Worm (Caenorhabditis elegans) whole organism, L1 larva: Measurements from ENCODE around the gene hrg-7.
A peak's percentile ranks its signal among the peaks of the same experiment; 100 is the strongest.

Source experiments
- C04F5.9 ChIP-seq: sonication (generic microtip); optimal IDR thresholded peaks from 2 replicates; lab custom pipeline; 2016; ENCODE audit warnings: missing genetic modification characterization, missing compliant biosample characterization
- C16A3.4 ChIP-seq: fragments of 150-350 bp; optimal IDR thresholded peaks from 2 replicates; lab custom pipeline; 2014; ENCODE audit warnings: missing biosample characterization, missing genetic modification characterization
- C34B4.2 ChIP-seq: sonication (generic microtip); optimal IDR thresholded peaks from 2 replicates; lab custom pipeline; 2017; ENCODE audit warnings: mild to moderate bottlenecking, missing genetic modification characterization, missing compliant biosample characterization
- F16B12.6 ChIP-seq: fragments of 150-350 bp; optimal IDR thresholded peaks from 2 replicates; lab custom pipeline; 2014; ENCODE audit warnings: missing biosample characterization, missing genetic modification characterization
- ama-1 ChIP-seq: fragments of 150-350 bp; optimal IDR thresholded peaks from 2 replicates; lab custom pipeline; 2014
- blmp-1 ChIP-seq: fragments of 150-350 bp; optimal IDR thresholded peaks from 2 replicates; lab custom pipeline; 2014; ENCODE audit warnings: missing biosample characterization, missing genetic modification characterization
- ceh-88 ChIP-seq: fragments of 200-800 bp; sonication (Bioruptor generic); IDR thresholded peaks from 2 replicates; pipeline ENCODE4 v1.3.6; 2022; ENCODE audit warnings: missing genetic modification characterization, missing compliant biosample characterization
- dpl-1 ChIP-seq, 3 experiments: fragments of 150-350 bp in 2 of 3; sonication (generic microtip) in 1 of 3; optimal IDR thresholded peaks; 2 replicates each; lab custom pipeline; 2014 to 2017; ENCODE audit warnings: missing biosample characterization in 3 of 3, missing genetic modification characterization in 3 of 3, missing genetic modification reagents in 3 of 3
- dsc-1 ChIP-seq: sonication (generic microtip); optimal IDR thresholded peaks from 2 replicates; lab custom pipeline; 2016; ENCODE audit warnings: mild to moderate bottlenecking, missing genetic modification characterization, missing compliant biosample characterization
- efl-1 ChIP-seq, 4 experiments: fragments of 150-350 bp; optimal IDR thresholded peaks in 3 of 4; peaks in 1 of 4; 1 replicate in 1 of 4; 2 replicates in 3 of 4; lab custom pipeline; 2014; ENCODE audit warnings: missing biosample characterization in 2 of 4, missing genetic modification characterization in 2 of 4, missing genetic modification reagents in 2 of 4
- egl-27 ChIP-seq, 2 experiments: fragments of 150-350 bp in 1 of 2; sonication (generic microtip); optimal IDR thresholded peaks; 3 replicates each; lab custom pipeline; 2017 to 2018; ENCODE audit warnings: missing biosample characterization in 2 of 2, missing genetic modification characterization in 2 of 2, missing genetic modification reagents in 2 of 2
- elt-3 ChIP-seq, 6 experiments: fragments of 150-350 bp in 1 of 6; sonication (generic microtip); optimal IDR thresholded peaks; 2 replicates each; lab custom pipeline; 2017 to 2018; ENCODE audit warnings: missing biosample characterization in 6 of 6, missing genetic modification characterization in 6 of 6, inconsistent platforms in 1 of 6
- ets-5 ChIP-seq: fragments of 200-800 bp; sonication (Bioruptor generic); IDR thresholded peaks from 2 replicates; pipeline ENCODE4 v1.3.6; 2022; ENCODE audit warnings: missing genetic modification characterization, missing compliant biosample characterization
- fkh-10 ChIP-seq: sonication (generic microtip); optimal IDR thresholded peaks from 2 replicates; lab custom pipeline; 2017; ENCODE audit warnings: missing biosample characterization, missing genetic modification reagents, missing genetic modification characterization
- fkh-4 ChIP-seq: sonication (generic microtip); optimal IDR thresholded peaks from 2 replicates; lab custom pipeline; 2016; ENCODE audit warnings: missing compliant biosample characterization, missing genetic modification characterization, borderline replicate concordance
- fos-1 ChIP-seq: fragments of 150-350 bp; optimal IDR thresholded peaks from 2 replicates; lab custom pipeline; 2014; ENCODE audit warnings: missing biosample characterization, missing genetic modification characterization
- hlh-17 ChIP-seq: fragments of 200-800 bp; sonication (Bioruptor generic); optimal IDR thresholded peaks from 2 replicates; lab custom pipeline; 2018; ENCODE audit warnings: missing genetic modification characterization, mild to moderate bottlenecking, missing compliant biosample characterization, moderate library complexity, borderline replicate concordance
- hlh-4 ChIP-seq: sonication (generic microtip); optimal IDR thresholded peaks from 2 replicates; lab custom pipeline; 2016; ENCODE audit warnings: mild to moderate bottlenecking, missing genetic modification characterization, missing compliant biosample characterization
- irx-1 ChIP-seq: sonication (generic microtip); optimal IDR thresholded peaks from 2 replicates; lab custom pipeline; 2016; ENCODE audit warnings: missing genetic modification characterization, missing compliant biosample characterization
- isw-1 ChIP-seq: fragments of 200-800 bp; sonication (Bioruptor generic); IDR thresholded peaks from 2 replicates; pipeline ENCODE4 v1.3.6; 2022; ENCODE audit warnings: missing genetic modification characterization, missing compliant biosample characterization
- jun-1 ChIP-seq: fragments of 150-350 bp; optimal IDR thresholded peaks from 2 replicates; lab custom pipeline; 2014; ENCODE audit warnings: missing biosample characterization, missing genetic modification reagents, missing genetic modification characterization
- lin-39 ChIP-seq: fragments of 150-350 bp; optimal IDR thresholded peaks from 2 replicates; lab custom pipeline; 2014; ENCODE audit warnings: missing biosample characterization, missing genetic modification reagents, missing genetic modification characterization
- lsy-2 ChIP-seq, 2 experiments: fragments of 150-350 bp; optimal IDR thresholded peaks; 2 replicates each; lab custom pipeline; 2014; ENCODE audit warnings: missing biosample characterization in 2 of 2, missing genetic modification characterization in 2 of 2
- mab-9 ChIP-seq: fragments of 200-800 bp; sonication (Bioruptor generic); IDR thresholded peaks from 2 replicates; pipeline ENCODE4 v1.3.6; 2022; ENCODE audit warnings: missing genetic modification reagents, missing genetic modification characterization, missing compliant biosample characterization
- mdl-1 ChIP-seq, 2 experiments: fragments of 150-350 bp; optimal IDR thresholded peaks; 2 replicates each; lab custom pipeline; 2014 to 2017; ENCODE audit warnings: missing biosample characterization in 2 of 2, missing genetic modification characterization in 2 of 2, inconsistent platforms in 1 of 2
- mef-2 ChIP-seq: fragments of 150-350 bp; optimal IDR thresholded peaks from 2 replicates; lab custom pipeline; 2014; ENCODE audit warnings: missing biosample characterization, missing genetic modification characterization
- mep-1 ChIP-seq: fragments of 150-350 bp; optimal IDR thresholded peaks from 2 replicates; lab custom pipeline; 2014; ENCODE audit warnings: missing biosample characterization, missing genetic modification characterization
- nhr-11 ChIP-seq: fragments of 150-350 bp; optimal IDR thresholded peaks from 2 replicates; lab custom pipeline; 2014; ENCODE audit warnings: missing biosample characterization, missing genetic modification characterization
- nhr-12 ChIP-seq: sonication (generic microtip); optimal IDR thresholded peaks from 2 replicates; lab custom pipeline; 2017; ENCODE audit warnings: missing biosample characterization, missing genetic modification characterization
- nhr-20 ChIP-seq: sonication (generic microtip); optimal IDR thresholded peaks from 2 replicates; lab custom pipeline; 2016; ENCODE audit warnings: mild to moderate bottlenecking, missing genetic modification characterization, missing compliant biosample characterization
- nhr-237 ChIP-seq: fragments of 150-350 bp; optimal IDR thresholded peaks from 2 replicates; lab custom pipeline; 2014; ENCODE audit warnings: missing biosample characterization, missing genetic modification characterization
- nhr-28 ChIP-seq: fragments of 150-350 bp; optimal IDR thresholded peaks from 2 replicates; lab custom pipeline; 2014; ENCODE audit warnings: missing biosample characterization, missing genetic modification characterization
- nhr-47 ChIP-seq: sonication (generic microtip); optimal IDR thresholded peaks from 2 replicates; lab custom pipeline; 2016; ENCODE audit warnings: mild to moderate bottlenecking, missing genetic modification characterization, moderate library complexity, missing compliant biosample characterization
- nhr-71 ChIP-seq: sonication (generic microtip); optimal IDR thresholded peaks from 2 replicates; lab custom pipeline; 2016; ENCODE audit warnings: mild to moderate bottlenecking, missing genetic modification characterization, moderate library complexity, missing compliant biosample characterization
- nhr-90 ChIP-seq: sonication (generic microtip); optimal IDR thresholded peaks from 2 replicates; lab custom pipeline; 2016; ENCODE audit warnings: mild to moderate bottlenecking, missing genetic modification characterization, missing compliant biosample characterization; ENCODE audit not compliant: poor library complexity
- pax-3 ChIP-seq: fragments of 200-800 bp; sonication (Bioruptor generic); optimal IDR thresholded peaks from 2 replicates; lab custom pipeline; 2018; ENCODE audit warnings: mild to moderate bottlenecking, missing genetic modification characterization, moderate library complexity, missing compliant biosample characterization
- pqm-1 ChIP-seq: sonication (generic microtip); optimal IDR thresholded peaks from 3 replicates; lab custom pipeline; 2017; ENCODE audit warnings: missing biosample characterization, missing genetic modification characterization
- snpc-4 ChIP-seq: fragments of 150-350 bp; optimal IDR thresholded peaks from 2 replicates; lab custom pipeline; 2014; ENCODE audit warnings: missing biosample characterization, missing genetic modification characterization
- sptf-1 ChIP-seq: fragments of 150-350 bp; optimal IDR thresholded peaks from 2 replicates; lab custom pipeline; 2014; ENCODE audit warnings: missing biosample characterization, missing genetic modification characterization
- sup-37 ChIP-seq: fragments of 200-800 bp; sonication (Bioruptor generic); optimal IDR thresholded peaks from 2 replicates; lab custom pipeline; 2018; ENCODE audit warnings: mild to moderate bottlenecking, missing genetic modification characterization, missing compliant biosample characterization
- swsn-7 ChIP-seq: sonication (generic microtip); optimal IDR thresholded peaks from 2 replicates; lab custom pipeline; 2016; ENCODE audit warnings: missing genetic modification characterization, missing compliant biosample characterization
- tbx-2 ChIP-seq: sonication (generic microtip); optimal IDR thresholded peaks from 2 replicates; lab custom pipeline; 2016; ENCODE audit warnings: missing genetic modification characterization, missing compliant biosample characterization
- tlp-1 ChIP-seq: fragments of 150-350 bp; optimal IDR thresholded peaks from 2 replicates; lab custom pipeline; 2014; ENCODE audit warnings: missing biosample characterization, missing genetic modification characterization
- unc-130 ChIP-seq: fragments of 150-350 bp; optimal IDR thresholded peaks from 2 replicates; lab custom pipeline; 2017; ENCODE audit warnings: missing biosample characterization, missing genetic modification characterization, inconsistent platforms
- unc-30 ChIP-seq: sonication (generic microtip); optimal IDR thresholded peaks from 2 replicates; lab custom pipeline; 2017; ENCODE audit warnings: missing biosample characterization, missing genetic modification characterization
- unc-62 ChIP-seq: fragments of 150-350 bp; optimal IDR thresholded peaks from 2 replicates; lab custom pipeline; 2014; ENCODE audit warnings: missing biosample characterization, missing genetic modification reagents, missing genetic modification characterization
- unc-86 ChIP-seq: sonication (generic microtip); optimal IDR thresholded peaks from 2 replicates; lab custom pipeline; 2016; ENCODE audit warnings: missing genetic modification characterization, missing compliant biosample characterization
- vab-15 ChIP-seq: sonication (generic microtip); optimal IDR thresholded peaks from 2 replicates; lab custom pipeline; 2017; ENCODE audit warnings: missing genotype, mild to moderate bottlenecking, missing genetic modification characterization, missing compliant biosample characterization
- zip-4 ChIP-seq: fragments of 200-800 bp; sonication (Bioruptor generic); optimal IDR thresholded peaks from 2 replicates; lab custom pipeline; 2018; ENCODE audit warnings: mild to moderate bottlenecking, missing genetic modification characterization, moderate library complexity, missing compliant biosample characterization
- ztf-4 ChIP-seq: fragments of 150-350 bp; optimal IDR thresholded peaks from 2 replicates; lab custom pipeline; 2014; ENCODE audit warnings: missing biosample characterization, missing genetic modification characterization

hrg-7 gene

DNA sequence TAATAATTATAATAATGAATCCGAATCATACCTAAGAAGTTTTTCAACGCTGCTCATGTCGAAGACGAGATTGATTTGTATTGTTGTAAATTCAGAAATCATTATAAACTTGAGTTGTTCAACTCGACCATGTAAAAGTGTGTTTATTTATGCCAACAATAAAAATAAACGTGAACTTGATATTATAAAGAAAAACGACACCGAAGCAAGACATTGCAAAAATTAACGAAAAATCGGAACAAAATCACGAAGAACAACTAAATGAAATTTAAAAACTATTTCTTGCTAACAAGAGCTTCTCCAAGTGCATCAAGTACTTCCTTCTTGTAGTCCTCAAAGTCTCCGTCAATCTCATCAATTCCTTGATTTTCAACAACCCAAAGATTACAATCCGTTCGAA is 19.1 kb downstream of the hrg-7 start, which contains the start of gene F18E2.15:
Gene F18E2.15, minus strand, starts transcription at position 101 of the 400 bp plus-strand sequence.
- no peak for TF ChIP-seq mdl-1 (tag; optimal IDR thresholded peaks at IDR 0.05; lab: Kevin White, UChicago)
- no peak for TF ChIP-seq dsc-1 (tag; lab: Kevin White, UChicago)
- no peak for TF ChIP-seq nhr-237 (tag; lab: Kevin White, UChicago)
- TF ChIP-seq blmp-1 (tag; lab: Kevin White, UChicago), result no peak
- no peak for TF ChIP-seq mab-9
- TF ChIP-seq unc-130 (tag; lab: Kevin White, UChicago), result no peak
- TF ChIP-seq nhr-28 (tag; lab: Kevin White, UChicago), result no peak
- no peak for TF ChIP-seq fos-1
- TF ChIP-seq tlp-1 (tag; lab: Kevin White, UChicago), result no peak
- no peak for TF ChIP-seq nhr-20 (tag; lab: Kevin White, UChicago)
- TF ChIP-seq unc-86 (tag; lab: Kevin White, UChicago), result no peak
- TF ChIP-seq nhr-71, result no peak
- TF ChIP-seq tbx-2, result no peak

DNA sequence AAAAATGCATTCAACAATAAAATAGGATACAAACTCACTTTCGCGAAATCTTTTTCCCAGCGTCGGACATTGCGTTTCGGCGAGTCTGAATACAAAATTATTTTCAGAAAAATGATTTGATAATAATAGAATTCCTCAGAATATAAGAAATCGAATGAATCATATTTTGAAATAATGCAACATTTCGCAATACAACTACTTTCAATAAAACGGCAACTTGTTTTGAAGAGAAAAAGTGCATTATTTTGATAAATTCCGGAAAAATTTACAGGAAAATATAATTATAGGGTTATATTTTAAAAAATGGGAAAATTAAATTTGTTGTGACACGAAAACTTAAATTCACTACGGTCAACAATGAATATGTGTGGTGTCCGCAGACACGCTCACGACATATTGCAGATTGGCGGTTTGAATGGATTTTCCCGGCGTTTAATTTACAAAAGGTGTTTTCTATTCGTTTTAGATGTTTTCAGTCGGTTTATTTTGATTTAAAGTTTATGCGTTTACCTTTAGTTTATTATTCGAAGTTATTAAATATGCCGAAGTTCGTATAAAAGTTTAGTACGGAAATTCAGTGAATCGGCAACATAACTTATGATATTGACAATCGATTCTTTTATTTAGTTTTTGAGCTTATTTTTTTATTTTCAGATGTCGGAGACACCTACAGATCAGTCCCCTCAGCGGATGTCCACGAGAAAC is 21.6 kb downstream of the hrg-7 start, which contains the start of the genes abcf-1 and scc-3:
Gene abcf-1, minus strand, starts transcription at position 85 of the 705 bp plus-strand sequence.
Gene scc-3, plus strand, starts transcription at position 655 of the 705 bp plus-strand sequence.
- TF ChIP-seq sptf-1, result no peak
- TF ChIP-seq pax-3 (tag; lab: Kevin White, UChicago), result no peak
- no peak for TF ChIP-seq unc-30
- TF ChIP-seq unc-62 (GFP tag; lab: Kevin White, UChicago), result no peak
- no peak for TF ChIP-seq irx-1
- TF ChIP-seq vab-15 (tag; lab: Kevin White, UChicago), result no peak
- TF ChIP-seq mdl-1 (tag; optimal IDR thresholded peaks at IDR 0.05; lab: Kevin White, UChicago), result no peak
- no peak for TF ChIP-seq nhr-90 (tag; lab: Kevin White, UChicago)
- no peak for TF ChIP-seq nhr-12 (tag; lab: Kevin White, UChicago)
- TF ChIP-seq nhr-11 (tag; lab: Kevin White, UChicago), result no peak
- TF ChIP-seq egl-27 (tag; optimal IDR thresholded peaks at IDR 0.05; lab: Kevin White, UChicago), result no peak
- TF ChIP-seq sup-37 (GFP tag; lab: Kevin White, UChicago), result no peak
- TF ChIP-seq elt-3 (tag; optimal IDR thresholded peaks at IDR 0.05; lab: Kevin White, UChicago), result peak in 1 of 6 experiments; percentile 37
- no peak for TF ChIP-seq nhr-71
- peak; percentile 84 for TF ChIP-seq F16B12.6 (tag; lab: Kevin White, UChicago)
- TF ChIP-seq zip-4 (GFP tag; lab: Kevin White, UChicago), result no peak
- TF ChIP-seq nhr-237 (tag; lab: Kevin White, UChicago), result no peak
- TF ChIP-seq ztf-4 (tag; lab: Kevin White, UChicago), result no peak
- TF ChIP-seq C16A3.4 (tag; lab: Kevin White, UChicago), result peak; percentile 5
- TF ChIP-seq fkh-4, result no peak
- no peak for TF ChIP-seq C34B4.2 (tag; lab: Kevin White, UChicago)
- TF ChIP-seq dpl-1 (GFP tag; optimal IDR thresholded peaks at IDR 0.05; lab: Kevin White, UChicago), result peak; percentile 47 to 74 (median 59)
- TF ChIP-seq jun-1 (tag; lab: Kevin White, UChicago), result no peak
- TF ChIP-seq lin-39, result no peak
- no peak for TF ChIP-seq tbx-2
- peak; percentile 32 for TF ChIP-seq swsn-7
- TF ChIP-seq mef-2 (tag; lab: Kevin White, UChicago), result no peak
- no peak for TF ChIP-seq ama-1 (lab: Kevin White, UChicago)
- TF ChIP-seq ets-5 (GFP tag; lab: Robert Waterston, UW), result no peak
- peak; percentile 86 to 98 for TF ChIP-seq lsy-2 (tag; optimal IDR thresholded peaks at IDR 0.05; lab: Kevin White, UChicago)
- TF ChIP-seq efl-1 (optimal IDR thresholded peaks at IDR 0.05; lab: Kevin White, UChicago), result peak; percentile 25 to 62
- peak; percentile 66 to 93 for TF ChIP-seq efl-1 (GFP tag; optimal IDR thresholded peaks at IDR 0.05 in 1 of 2; lab: Kevin White, UChicago)
- no peak for TF ChIP-seq fkh-10 (GFP tag; lab: Kevin White, UChicago)
- TF ChIP-seq pqm-1 (tag; lab: Kevin White, UChicago), result no peak
- no peak for TF ChIP-seq C04F5.9
- TF ChIP-seq isw-1 (GFP tag; lab: Robert Waterston, UW), result no peak; the same call in 1 of the 2 replicates
- no peak for TF ChIP-seq ceh-88 (GFP tag; lab: Robert Waterston, UW)
- no peak for TF ChIP-seq fos-1
- no peak for TF ChIP-seq hlh-17
- TF ChIP-seq nhr-47 (tag; lab: Kevin White, UChicago), result peak; percentile 21
- peak; percentile 53 for TF ChIP-seq mep-1
- TF ChIP-seq dsc-1 (tag; lab: Kevin White, UChicago), result no peak
- TF ChIP-seq hlh-4 (tag; lab: Kevin White, UChicago), result no peak
- no peak for TF ChIP-seq snpc-4 (tag; lab: Kevin White, UChicago)
